Worm (Caenorhabditis elegans): ENCODE data around the gene ZK938.10.

- TF ChIP-seq nhr-11 (tag; optimal IDR thresholded peaks at IDR 0.05) = no peak
- TF ChIP-seq lin-14 (GFP tag; optimal IDR thresholded peaks at IDR 0.05) = no peak
These were observed 30.0 kb upstream of the ZK938.10 start, which contains the start of gene C08H9.15 for ce11 chrII:9880826-9881225.

All from whole organism, L1 larva.